Worm (Caenorhabditis elegans) whole organism, L1 larva: Measurements from ENCODE around the gene bath-47.

ENCODE experiments used
- F16B12.6 ChIP-seq: fragments of 150-350 bp; optimal IDR thresholded peaks from 2 replicates; lab custom pipeline; 2014; ENCODE audit warnings: missing biosample characterization, missing genetic modification characterization
- aha-1 ChIP-seq: fragments of 150-350 bp; optimal IDR thresholded peaks from 2 replicates; lab custom pipeline; 2014; ENCODE audit warnings: missing biosample characterization, missing genetic modification characterization
- alr-1 ChIP-seq: fragments of 200-800 bp; sonication (Bioruptor generic); optimal IDR thresholded peaks from 2 replicates; lab custom pipeline; 2018; ENCODE audit warnings: borderline replicate concordance, mild to moderate bottlenecking, missing genetic modification characterization, missing compliant biosample characterization
- aly-2 ChIP-seq: fragments of 150-350 bp; optimal IDR thresholded peaks from 2 replicates; lab custom pipeline; 2014; ENCODE audit warnings: missing biosample characterization, missing genetic modification characterization
- blmp-1 ChIP-seq: fragments of 150-350 bp; optimal IDR thresholded peaks from 2 replicates; lab custom pipeline; 2014; ENCODE audit warnings: missing biosample characterization, missing genetic modification characterization
- ceh-63 ChIP-seq: fragments of 200-800 bp; sonication (Bioruptor generic); optimal IDR thresholded peaks from 2 replicates; lab custom pipeline; 2018; ENCODE audit warnings: mild to moderate bottlenecking, missing genetic modification characterization, missing compliant biosample characterization
- ceh-8 ChIP-seq: fragments of 200-800 bp; sonication (Bioruptor generic); optimal IDR thresholded peaks from 2 replicates; lab custom pipeline; 2018; ENCODE audit warnings: mild to moderate bottlenecking, missing genetic modification characterization, moderate library complexity, missing compliant biosample characterization
- ceh-90 ChIP-seq: sonication (generic microtip); optimal IDR thresholded peaks from 2 replicates; lab custom pipeline; 2016; ENCODE audit warnings: missing genetic modification characterization, missing compliant biosample characterization
- ces-1 ChIP-seq: fragments of 150-350 bp; optimal IDR thresholded peaks from 2 replicates; lab custom pipeline; 2014; ENCODE audit warnings: missing biosample characterization, missing genetic modification reagents, missing genetic modification characterization
- dsc-1 ChIP-seq: sonication (generic microtip); optimal IDR thresholded peaks from 2 replicates; lab custom pipeline; 2016; ENCODE audit warnings: mild to moderate bottlenecking, missing genetic modification characterization, missing compliant biosample characterization
- efl-1 ChIP-seq, 4 experiments: fragments of 150-350 bp; optimal IDR thresholded peaks in 3 of 4; peaks in 1 of 4; 1 replicate in 1 of 4; 2 replicates in 3 of 4; lab custom pipeline; 2014; ENCODE audit warnings: missing biosample characterization in 2 of 4, missing genetic modification characterization in 2 of 4, missing genetic modification reagents in 2 of 4
- efl-3 ChIP-seq: fragments of 200-800 bp; sonication (Bioruptor generic); optimal IDR thresholded peaks from 2 replicates; lab custom pipeline; 2018; ENCODE audit warnings: mild to moderate bottlenecking, missing genetic modification characterization, missing compliant biosample characterization
- egl-13 ChIP-seq: sonication (generic microtip); optimal IDR thresholded peaks from 2 replicates; lab custom pipeline; 2016; ENCODE audit warnings: missing genotype, missing genetic modification reagents, missing genetic modification characterization, missing compliant biosample characterization
- elt-2 ChIP-seq: sonication (generic microtip); optimal IDR thresholded peaks from 2 replicates; lab custom pipeline; 2016; ENCODE audit warnings: missing genetic modification characterization, mild to moderate bottlenecking, inconsistent platforms, missing compliant biosample characterization, missing genetic modification reagents
- ets-5 ChIP-seq: fragments of 200-800 bp; sonication (Bioruptor generic); IDR thresholded peaks from 2 replicates; pipeline ENCODE4 v1.3.6; 2022; ENCODE audit warnings: missing genetic modification characterization, missing compliant biosample characterization
- fkh-10 ChIP-seq: sonication (generic microtip); optimal IDR thresholded peaks from 2 replicates; lab custom pipeline; 2017; ENCODE audit warnings: missing biosample characterization, missing genetic modification reagents, missing genetic modification characterization
- fkh-4 ChIP-seq: sonication (generic microtip); optimal IDR thresholded peaks from 2 replicates; lab custom pipeline; 2016; ENCODE audit warnings: missing compliant biosample characterization, missing genetic modification characterization, borderline replicate concordance
- fkh-8 ChIP-seq: sonication (generic microtip); optimal IDR thresholded peaks from 2 replicates; lab custom pipeline; 2016; ENCODE audit warnings: mild to moderate bottlenecking, missing genetic modification characterization, missing compliant biosample characterization
- fos-1 ChIP-seq: fragments of 150-350 bp; optimal IDR thresholded peaks from 2 replicates; lab custom pipeline; 2014; ENCODE audit warnings: missing biosample characterization, missing genetic modification characterization
- grh-1 ChIP-seq: fragments of 200-800 bp; sonication (Bioruptor generic); IDR thresholded peaks from 2 replicates; pipeline ENCODE4 v1.3.6; 2022; ENCODE audit warnings: missing genetic modification reagents, missing genetic modification characterization, missing compliant biosample characterization
- hlh-17 ChIP-seq: fragments of 200-800 bp; sonication (Bioruptor generic); optimal IDR thresholded peaks from 2 replicates; lab custom pipeline; 2018; ENCODE audit warnings: missing genetic modification characterization, mild to moderate bottlenecking, missing compliant biosample characterization, moderate library complexity, borderline replicate concordance
- hlh-4 ChIP-seq: sonication (generic microtip); optimal IDR thresholded peaks from 2 replicates; lab custom pipeline; 2016; ENCODE audit warnings: mild to moderate bottlenecking, missing genetic modification characterization, missing compliant biosample characterization
- hpl-2 ChIP-seq: fragments of 150-350 bp; optimal IDR thresholded peaks from 2 replicates; lab custom pipeline; 2014; ENCODE audit warnings: missing biosample characterization, missing genetic modification reagents, missing genetic modification characterization
- isw-1 ChIP-seq: fragments of 200-800 bp; sonication (Bioruptor generic); IDR thresholded peaks from 2 replicates; pipeline ENCODE4 v1.3.6; 2022; ENCODE audit warnings: missing genetic modification characterization, missing compliant biosample characterization
- jun-1 ChIP-seq: fragments of 150-350 bp; optimal IDR thresholded peaks from 2 replicates; lab custom pipeline; 2014; ENCODE audit warnings: missing biosample characterization, missing genetic modification reagents, missing genetic modification characterization
- lin-15B ChIP-seq: fragments of 150-350 bp; sonication (generic microtip); optimal IDR thresholded peaks from 3 replicates; lab custom pipeline; 2014; ENCODE audit warnings: missing biosample characterization, missing genetic modification characterization
- lin-35 ChIP-seq, 2 experiments: fragments of 150-350 bp; optimal IDR thresholded peaks; 2 replicates each; lab custom pipeline; 2014; ENCODE audit warnings: missing biosample characterization in 2 of 2, missing genetic modification characterization in 2 of 2, missing genetic modification reagents in 2 of 2
- lin-39 ChIP-seq: fragments of 150-350 bp; optimal IDR thresholded peaks from 2 replicates; lab custom pipeline; 2014; ENCODE audit warnings: missing biosample characterization, missing genetic modification reagents, missing genetic modification characterization
- lir-3 ChIP-seq: sonication (generic microtip); optimal IDR thresholded peaks from 2 replicates; lab custom pipeline; 2016; ENCODE audit warnings: mild to moderate bottlenecking, missing genetic modification characterization, moderate library complexity, missing compliant biosample characterization; ENCODE audit not compliant: poor library complexity
- lsy-2 ChIP-seq, 2 experiments: fragments of 150-350 bp; optimal IDR thresholded peaks; 2 replicates each; lab custom pipeline; 2014; ENCODE audit warnings: missing biosample characterization in 2 of 2, missing genetic modification characterization in 2 of 2
- mdl-1 ChIP-seq, 2 experiments: fragments of 150-350 bp; optimal IDR thresholded peaks; 2 replicates each; lab custom pipeline; 2014 to 2017; ENCODE audit warnings: missing biosample characterization in 2 of 2, missing genetic modification characterization in 2 of 2, inconsistent platforms in 1 of 2
- nhr-12 ChIP-seq: sonication (generic microtip); optimal IDR thresholded peaks from 2 replicates; lab custom pipeline; 2017; ENCODE audit warnings: missing biosample characterization, missing genetic modification characterization
- nhr-237 ChIP-seq: fragments of 150-350 bp; optimal IDR thresholded peaks from 2 replicates; lab custom pipeline; 2014; ENCODE audit warnings: missing biosample characterization, missing genetic modification characterization
- nhr-71 ChIP-seq: sonication (generic microtip); optimal IDR thresholded peaks from 2 replicates; lab custom pipeline; 2016; ENCODE audit warnings: mild to moderate bottlenecking, missing genetic modification characterization, moderate library complexity, missing compliant biosample characterization
- nhr-77 ChIP-seq: fragments of 150-350 bp; optimal IDR thresholded peaks from 2 replicates; lab custom pipeline; 2014; ENCODE audit warnings: missing biosample characterization, missing genetic modification characterization
- nhr-85 ChIP-seq: sonication (generic microtip); peaks from one replicate; lab custom pipeline; 2016; ENCODE audit warnings: missing genetic modification characterization, inconsistent platforms, missing compliant biosample characterization
- nhr-90 ChIP-seq: sonication (generic microtip); optimal IDR thresholded peaks from 2 replicates; lab custom pipeline; 2016; ENCODE audit warnings: mild to moderate bottlenecking, missing genetic modification characterization, missing compliant biosample characterization; ENCODE audit not compliant: poor library complexity
- pag-3 ChIP-seq: sonication (generic microtip); optimal IDR thresholded peaks from 2 replicates; lab custom pipeline; 2017; ENCODE audit warnings: missing genetic modification characterization, mild to moderate bottlenecking, missing compliant biosample characterization, antibody characterized with exemption, borderline replicate concordance; ENCODE audit not compliant: insufficient read depth
- pqm-1 ChIP-seq: sonication (generic microtip); optimal IDR thresholded peaks from 3 replicates; lab custom pipeline; 2017; ENCODE audit warnings: missing biosample characterization, missing genetic modification characterization
- snpc-4 ChIP-seq: fragments of 150-350 bp; optimal IDR thresholded peaks from 2 replicates; lab custom pipeline; 2014; ENCODE audit warnings: missing biosample characterization, missing genetic modification characterization
- sox-4 ChIP-seq: sonication (generic microtip); optimal IDR thresholded peaks from 2 replicates; lab custom pipeline; 2016; ENCODE audit warnings: missing genetic modification characterization, missing compliant biosample characterization
- sup-37 ChIP-seq: fragments of 200-800 bp; sonication (Bioruptor generic); optimal IDR thresholded peaks from 2 replicates; lab custom pipeline; 2018; ENCODE audit warnings: mild to moderate bottlenecking, missing genetic modification characterization, missing compliant biosample characterization
- unc-62 ChIP-seq: fragments of 150-350 bp; optimal IDR thresholded peaks from 2 replicates; lab custom pipeline; 2014; ENCODE audit warnings: missing biosample characterization, missing genetic modification reagents, missing genetic modification characterization
- ztf-11 ChIP-seq, 2 experiments: sonication (generic microtip); optimal IDR thresholded peaks; 2 replicates each; lab custom pipeline; 2016 to 2017; ENCODE audit warnings: missing genetic modification characterization in 2 of 2, missing biosample characterization in 1 of 2, missing compliant biosample characterization in 1 of 2
- ztf-4 ChIP-seq: fragments of 150-350 bp; optimal IDR thresholded peaks from 2 replicates; lab custom pipeline; 2014; ENCODE audit warnings: missing biosample characterization, missing genetic modification characterization

bath-47 gene

DNA sequence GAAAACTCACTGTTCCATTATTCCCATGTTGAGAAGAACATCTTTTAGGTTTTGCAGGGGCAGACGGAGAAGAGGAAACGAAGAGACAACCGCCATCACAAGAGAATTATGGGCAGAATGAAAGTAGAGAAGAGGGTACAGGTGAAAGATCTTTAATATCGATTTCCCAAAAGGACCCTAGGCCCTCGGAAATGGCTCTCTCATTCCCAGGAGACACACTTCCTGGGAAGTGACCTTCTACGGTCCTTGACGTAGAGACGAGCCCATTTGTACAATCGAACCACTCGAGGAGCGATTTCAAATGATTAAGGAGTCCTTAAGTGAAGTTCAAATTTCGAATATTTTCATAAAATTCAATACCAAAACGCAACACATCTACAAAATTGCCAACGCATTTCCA is 30.6 kb upstream of the bath-47 start, which contains the start of gene fbxb-46:
TSS of gene fbxb-46 (minus strand) at position 101 of the 400 bp plus-strand sequence.
- TF ChIP-seq grh-1 (GFP tag; lab: Robert Waterston, UW) (no peak), unc-62 (no peak), ceh-8 (no peak), fkh-10 (GFP tag; lab: Kevin White, UChicago) (no peak), ceh-63 (GFP tag; lab: Kevin White, UChicago) (no peak), pag-3 (tag; lab: Kevin White, UChicago) (no peak), ztf-11 (tag; optimal IDR thresholded peaks at IDR 0.05; lab: Kevin White, UChicago) (no peak), nhr-85 (tag; lab: Kevin White, UChicago) (no peak), nhr-12 (no peak), lsy-2 (tag; optimal IDR thresholded peaks at IDR 0.05; lab: Kevin White, UChicago) (no peak), F16B12.6 (tag; lab: Kevin White, UChicago) (no peak), hlh-17 (GFP tag; lab: Kevin White, UChicago) (no peak), pqm-1 (no peak), lin-15B (tag; lab: Kevin White, UChicago) (no peak), hlh-4 (tag; lab: Kevin White, UChicago) (no peak)

DNA sequence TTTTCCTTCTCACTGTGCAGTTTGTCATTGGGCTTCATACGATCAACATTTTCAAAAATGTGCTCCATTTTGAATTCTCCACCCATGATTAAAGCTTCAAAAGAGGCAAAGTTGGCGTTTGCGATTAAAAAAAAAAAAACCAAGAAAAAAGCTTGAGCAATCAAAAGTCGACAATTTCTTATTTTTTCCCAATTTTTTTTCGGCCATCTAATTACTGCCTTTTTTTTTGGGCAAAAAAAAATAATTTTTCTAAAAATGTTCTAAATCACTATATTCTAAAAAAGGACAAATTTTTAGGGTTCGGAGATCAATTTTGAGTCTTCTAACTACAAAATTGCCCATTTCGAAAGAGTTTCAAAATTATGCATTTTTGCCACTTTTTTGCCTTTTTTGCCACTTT is 25.6 kb upstream of the bath-47 start, which contains the start of gene K05F6.10:
TSS of gene K05F6.10 (minus strand) at position 101 of the 400 bp plus-strand sequence.
- TF ChIP-seq aly-2 (tag; lab: Kevin White, UChicago): no peak
- no peak for TF ChIP-seq hpl-2 (GFP tag; lab: Kevin White, UChicago)
- no peak for TF ChIP-seq alr-1 (tag; lab: Kevin White, UChicago)

DNA sequence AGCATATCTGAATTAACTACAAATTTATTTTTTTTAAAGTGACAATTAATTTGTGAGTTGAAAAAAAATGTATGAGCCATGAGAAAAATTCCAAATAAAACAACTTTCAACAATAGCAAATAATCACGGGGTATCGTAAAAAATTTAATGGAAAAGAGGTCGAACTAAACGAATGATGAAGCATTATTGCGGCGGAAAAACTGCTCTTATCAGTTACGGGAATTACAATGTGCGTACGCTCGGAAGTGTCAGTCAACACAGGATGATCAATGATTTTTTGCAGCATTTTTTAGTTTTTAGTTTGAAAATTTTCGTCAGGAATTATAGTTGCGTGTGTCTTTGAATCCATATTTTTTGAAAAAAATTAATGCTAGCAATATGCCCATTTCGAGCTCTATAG is 24.8 kb upstream of the bath-47 start:
- TF ChIP-seq jun-1 (tag; lab: Kevin White, UChicago) (peak; percentile 12), lin-39 (tag; lab: Kevin White, UChicago) (no peak), isw-1 (GFP tag; lab: Robert Waterston, UW) (no peak), elt-2 (peak; percentile 73), sup-37 (GFP tag; lab: Kevin White, UChicago) (no peak), lin-35 (GFP tag; optimal IDR thresholded peaks at IDR 0.05; lab: Kevin White, UChicago) (peak in 1 of 2 experiments; percentile 29), mdl-1 (tag; optimal IDR thresholded peaks at IDR 0.05; lab: Kevin White, UChicago) (no peak), egl-13 (tag; lab: Kevin White, UChicago) (no peak), nhr-237 (no peak), efl-1 (optimal IDR thresholded peaks at IDR 0.05; lab: Kevin White, UChicago) (no peak), efl-1 (GFP tag; optimal IDR thresholded peaks at IDR 0.05 in 1 of 2; lab: Kevin White, UChicago) (peak in 1 of 2 experiments; percentile 16)

DNA sequence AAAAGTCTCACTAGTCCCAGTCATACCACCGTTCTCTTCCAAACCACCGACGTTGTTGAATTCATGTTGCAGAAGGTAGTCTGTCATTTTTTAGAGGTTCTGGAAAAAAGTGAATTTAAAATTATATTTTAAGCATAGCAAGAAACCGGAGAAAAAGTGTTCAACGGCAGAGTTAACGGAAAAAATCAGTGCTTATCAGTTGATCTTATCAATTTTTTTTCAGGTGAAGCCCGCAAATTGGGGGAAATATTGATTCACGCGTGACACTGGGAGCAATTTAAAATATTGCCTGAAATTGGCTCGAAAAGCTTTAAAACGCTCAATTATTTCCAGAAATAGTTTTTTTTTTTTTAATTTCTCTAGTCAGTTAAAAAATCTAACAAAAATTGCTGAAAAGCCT is 21.7 kb upstream of the bath-47 start, which contains the start of gene math-38:
TSS of gene math-38 (minus strand) at position 101 of the 400 bp plus-strand sequence.
- TF ChIP-seq lin-15B (tag; lab: Kevin White, UChicago): no peak
- TF ChIP-seq fkh-8 (tag; lab: Kevin White, UChicago): no peak
- TF ChIP-seq elt-2: peak; percentile 22

DNA sequence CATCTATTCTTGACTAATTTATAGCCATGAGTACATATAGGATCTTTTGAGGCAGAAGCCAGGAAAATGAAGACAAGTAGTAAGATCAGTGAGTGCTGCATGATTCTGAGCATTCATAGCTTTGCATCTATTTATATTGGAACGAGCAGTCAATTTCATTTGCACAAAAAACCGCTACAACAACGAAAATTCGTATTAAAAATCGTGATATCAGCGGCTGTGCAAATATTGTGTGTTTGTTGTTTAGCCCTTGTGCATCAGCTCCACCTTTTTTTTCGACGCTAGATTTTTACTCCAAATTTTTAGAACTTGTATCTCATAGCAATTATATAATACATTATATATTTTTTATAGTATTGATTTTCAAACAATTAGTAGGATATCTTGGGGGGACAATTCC is 17.5 kb upstream of the bath-47 start, which contains the start of gene clec-21:
TSS of gene clec-21 (minus strand) at position 101 of the 400 bp plus-strand sequence.
- no peak for TF ChIP-seq ets-5 (GFP tag; lab: Robert Waterston, UW)
- no peak for TF ChIP-seq ceh-8
- no peak for TF ChIP-seq nhr-90 (tag; lab: Kevin White, UChicago)
- TF ChIP-seq fos-1: no peak
- TF ChIP-seq dsc-1: no peak
- no peak for TF ChIP-seq ceh-90 (tag; lab: Kevin White, UChicago)
- TF ChIP-seq nhr-71: no peak
- no peak for TF ChIP-seq egl-13 (tag; lab: Kevin White, UChicago)
- TF ChIP-seq efl-3 (GFP tag; lab: Kevin White, UChicago): no peak
- no peak for TF ChIP-seq fkh-4
- TF ChIP-seq aha-1: no peak
- TF ChIP-seq ztf-4: no peak
- TF ChIP-seq sox-4 (tag; lab: Kevin White, UChicago): no peak
- TF ChIP-seq nhr-77 (tag; lab: Kevin White, UChicago): no peak
- TF ChIP-seq hlh-17 (GFP tag; lab: Kevin White, UChicago): no peak
- no peak for TF ChIP-seq lir-3
- TF ChIP-seq snpc-4 (tag; lab: Kevin White, UChicago): no peak
- TF ChIP-seq blmp-1 (tag; lab: Kevin White, UChicago): no peak
- TF ChIP-seq ces-1: no peak
